Worm (Caenorhabditis elegans): ENCODE data around the gene otpl-2.

DNA sequence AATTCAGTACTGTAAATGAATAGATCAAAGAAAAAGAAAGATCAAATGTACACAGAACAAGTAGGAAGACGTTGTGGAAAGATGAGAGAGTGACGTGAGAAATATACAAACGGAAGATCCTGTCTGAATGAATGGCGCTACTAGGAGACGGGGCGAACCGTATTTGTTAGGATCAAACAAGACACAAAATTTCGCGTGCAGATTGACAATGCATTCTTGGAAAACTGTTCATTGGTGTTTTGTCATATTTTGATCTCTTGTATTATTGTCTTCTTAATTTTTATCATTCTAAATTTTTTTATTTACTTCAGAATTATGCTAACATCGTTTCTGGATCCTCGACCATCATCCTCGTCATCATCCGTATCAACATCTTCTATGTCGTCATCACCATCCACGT is 21.2 kb downstream of the otpl-2 start, which contains the start of gene nhr-181:
- TF ChIP-seq F49E8.2 (tag; optimal IDR thresholded peaks at IDR 0.05; ENCODE audit: insufficient read depth) (no peak), unc-62 (GFP tag; optimal IDR thresholded peaks at IDR 0.05) (no peak), Y79H2A.3 (GFP tag; conservative IDR thresholded peaks at IDR 0.05) (no peak), pha-4 (tag; optimal IDR thresholded peaks at IDR 0.05) (no peak), Y53G8AR.9 (GFP tag; conservative IDR thresholded peaks at IDR 0.05) (no peak), zim-3 (tag; optimal IDR thresholded peaks at IDR 0.05) (no peak), ekl-4 (GFP tag; IDR thresholded peaks at IDR 0.05) (no peak), sdz-38 (tag; optimal IDR thresholded peaks at IDR 0.05) (no peak), ama-1 (optimal IDR thresholded peaks at IDR 0.05) (no peak), ama-1 (GFP tag; optimal IDR thresholded peaks at IDR 0.05) (no peak), F10E7.11 (tag; optimal IDR thresholded peaks at IDR 0.05) (no peak), ceh-27 (GFP tag; optimal IDR thresholded peaks at IDR 0.05) (no peak), B0336.3 (GFP tag; IDR thresholded peaks at IDR 0.05) (no peak), sea-2 (GFP tag; IDR thresholded peaks at IDR 0.05) (no peak), nfya-1 (tag; optimal IDR thresholded peaks at IDR 0.05; ENCODE audit: borderline replicate concordance, insufficient read depth) (no peak)

Measured in whole organism, young adult.